Worm (Caenorhabditis elegans) whole organism, midembryonic: Measurements from ENCODE around the gene W09G12.9.

Source experiments
- T22C8.4 ChIP-seq: fragments of 200-800 bp; sonication (Bioruptor generic); IDR thresholded peaks from 2 replicates; pipeline ENCODE4 v1.3.6; 2022; ENCODE audit warnings: missing genetic modification characterization, missing compliant biosample characterization
- cog-1 ChIP-seq: sonication (generic microtip); optimal IDR thresholded peaks from 2 replicates; lab custom pipeline; 2016; ENCODE audit warnings: missing genetic modification characterization, missing compliant biosample characterization
- flt-1 ChIP-seq: fragments of 200-800 bp; sonication (Bioruptor generic); IDR thresholded peaks from 2 replicates; pipeline ENCODE4 v1.3.6; 2022; ENCODE audit warnings: missing genetic modification characterization, missing compliant biosample characterization
- tab-1 ChIP-seq: fragments of 200-800 bp; sonication (Bioruptor generic); IDR thresholded peaks from 2 replicates; pipeline ENCODE4 v1.3.6; 2022; ENCODE audit warnings: missing genetic modification characterization, missing compliant biosample characterization
- ztf-29 ChIP-seq: fragments of 200-800 bp; sonication (Bioruptor generic); IDR thresholded peaks from 2 replicates; pipeline ENCODE4 v1.3.6; 2022; ENCODE audit warnings: missing genetic modification reagents, missing genetic modification characterization, missing compliant biosample characterization

DNA sequence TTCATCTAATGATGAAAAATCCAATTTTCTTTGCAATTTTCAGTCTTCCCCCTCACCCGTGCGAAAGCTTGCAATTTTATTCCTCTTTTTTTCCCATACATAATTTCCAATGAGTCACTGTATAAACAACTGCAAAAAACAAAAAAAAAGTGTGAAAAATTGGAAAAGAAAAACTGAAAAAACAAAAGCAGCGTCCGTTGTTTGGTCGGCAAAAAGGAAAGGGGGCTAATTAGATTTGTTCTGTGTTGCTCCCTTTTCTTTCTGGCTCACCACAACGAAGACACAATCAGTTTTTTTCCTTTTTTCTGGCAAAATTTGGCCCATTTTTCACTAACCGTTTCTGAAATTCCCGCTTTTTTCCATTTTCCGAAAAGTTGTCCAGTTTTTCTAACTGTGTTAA is 4.0 kb upstream of the W09G12.9 start:
- TF ChIP-seq flt-1 (GFP tag; lab: Robert Waterston, UW) (no peak), tab-1 (GFP tag; lab: Robert Waterston, UW) (no peak), ztf-29 (GFP tag; lab: Robert Waterston, UW) (no peak), T22C8.4 (no peak), cog-1 (no peak)
